Fruit fly (Drosophila melanogaster) whole organism, wandering third instar larva: ENCODE measurements around the gene atk.
"Not testable (repeated sequence)": the region's sequence is repeated elsewhere in the genome, so short reads cannot be mapped to it uniquely, and the experiment has no call there.

Experiments used
- CrebA ChIP-seq: fragments of 200-800 bp; sonication (Bioruptor generic); optimal IDR thresholded peaks from 2 replicates; lab custom pipeline; 2016; ENCODE audit warnings: missing biosample characterization, mild to moderate bottlenecking, missing genetic modification characterization, borderline replicate concordance
- Dfd ChIP-seq: fragments of >200 bp; optimal IDR thresholded peaks from 2 replicates; lab custom pipeline; 2017; ENCODE audit warnings: missing biosample characterization, missing genetic modification characterization
- Dif ChIP-seq: fragments of 200-275, 200-300 bp; sonication (Bioruptor generic); optimal IDR thresholded peaks from 2 replicates; lab custom pipeline; 2018; ENCODE audit warnings: missing biosample characterization, missing genetic modification characterization; ENCODE audit not compliant: partially characterized antibody
- HLH106 ChIP-seq: fragments of 200-800 bp; optimal IDR thresholded peaks from 3 replicates; lab custom pipeline; 2019; ENCODE audit warnings: missing biosample characterization, mild to moderate bottlenecking, missing genetic modification characterization, moderate library complexity
- Hnf4 ChIP-seq: fragments of 200-800 bp; sonication (Bioruptor generic); optimal IDR thresholded peaks from 2 replicates; lab custom pipeline; 2016; ENCODE audit warnings: missing biosample characterization, mild to moderate bottlenecking, missing genetic modification characterization
- Hr78 ChIP-seq: fragments of >200 bp; optimal IDR thresholded peaks from 2 replicates; lab custom pipeline; 2017; ENCODE audit warnings: missing biosample characterization, missing genetic modification characterization
- Jra ChIP-seq: sonication (Bioruptor generic); optimal IDR thresholded peaks from 2 replicates; lab custom pipeline; 2016; ENCODE audit warnings: missing biosample characterization, missing genetic modification characterization
- Myc ChIP-seq: fragments of >200 bp; optimal IDR thresholded peaks from 2 replicates; lab custom pipeline; 2017
- N ChIP-seq: fragments of >200 bp; optimal IDR thresholded peaks from 2 replicates; lab custom pipeline; 2018; ENCODE audit warnings: missing biosample characterization, missing external identifiers, missing genetic modification characterization
- OdsH ChIP-seq: fragments of 200-800 bp; sonication (Bioruptor generic); optimal IDR thresholded peaks from 2 replicates; lab custom pipeline; 2016; ENCODE audit warnings: missing biosample characterization, mild to moderate bottlenecking, missing genetic modification characterization
- Rel ChIP-seq, 2 experiments: fragments of 200-800 bp; sonication (Bioruptor generic) in 1 of 2; optimal IDR thresholded peaks; 2 replicates in 1 of 2; 3 replicates in 1 of 2; lab custom pipeline; 2016 to 2019; ENCODE audit warnings: mild to moderate bottlenecking in 2 of 2, missing biosample characterization in 2 of 2, missing genetic modification characterization in 2 of 2, moderate library complexity in 1 of 2
- Vsx2 ChIP-seq: fragments of 200-300, 225-300 bp; sonication (Bioruptor generic); optimal IDR thresholded peaks from 2 replicates; lab custom pipeline; 2018; ENCODE audit warnings: missing biosample characterization, missing genetic modification characterization; ENCODE audit not compliant: partially characterized antibody
- br ChIP-seq: fragments of 200-800 bp; sonication (Bioruptor generic); optimal IDR thresholded peaks from 2 replicates; lab custom pipeline; 2016; ENCODE audit warnings: missing biosample characterization, missing genetic modification characterization
- brk ChIP-seq: fragments of 200-800 bp; sonication (Bioruptor generic); optimal IDR thresholded peaks from 2 replicates; lab custom pipeline; 2016; ENCODE audit warnings: missing biosample characterization, mild to moderate bottlenecking, missing genetic modification characterization
- dl ChIP-seq, 2 experiments: fragments of 175-275, 200-275 bp in 1 of 2; fragments of 200-275 bp in 1 of 2; sonication (Bioruptor generic); optimal IDR thresholded peaks; lab custom pipeline; 2018; ENCODE audit warnings: mild to moderate bottlenecking in 2 of 2, missing biosample characterization in 2 of 2, missing genetic modification characterization in 2 of 2, moderate library complexity in 2 of 2; ENCODE audit not compliant: partially characterized antibody in 2 of 2, insufficient read depth in 1 of 2
- dmrt93B ChIP-seq: fragments of 200-800 bp; sonication (Bioruptor generic); optimal IDR thresholded peaks from 2 replicates; lab custom pipeline; 2018; ENCODE audit warnings: missing biosample characterization, mild to moderate bottlenecking, missing genetic modification characterization
- dsf ChIP-seq: sonication (Bioruptor generic); optimal IDR thresholded peaks from 2 replicates; lab custom pipeline; 2016; ENCODE audit warnings: missing biosample characterization, missing genetic modification characterization, borderline replicate concordance
- foxo ChIP-seq, 2 experiments: fragments of 200-800 bp; sonication (Bioruptor generic); optimal IDR thresholded peaks; 2 replicates in 1 of 2; 3 replicates in 1 of 2; lab custom pipeline; 2016 to 2017; ENCODE audit warnings: missing biosample characterization in 2 of 2, missing genetic modification characterization in 2 of 2
- fru ChIP-seq: fragments of 200-800 bp; sonication (Bioruptor generic); optimal IDR thresholded peaks from 3 replicates; lab custom pipeline; 2016; ENCODE audit warnings: missing biosample characterization, mild to moderate bottlenecking, missing genetic modification characterization
- h ChIP-seq: fragments of 200-800 bp; sonication (Bioruptor generic); optimal IDR thresholded peaks from 3 replicates; lab custom pipeline; 2016; ENCODE audit warnings: missing biosample characterization, mild to moderate bottlenecking, missing genetic modification characterization
- jim ChIP-seq: fragments of 175-275, 200-325 bp; sonication (Bioruptor generic); optimal IDR thresholded peaks from 2 replicates; lab custom pipeline; 2016; ENCODE audit warnings: missing biosample characterization, mild to moderate bottlenecking, missing genetic modification characterization
- pan ChIP-seq: fragments of >200 bp; optimal IDR thresholded peaks from 2 replicates; lab custom pipeline; 2017
- psq ChIP-seq: fragments of 200-800 bp; sonication (Bioruptor generic); optimal IDR thresholded peaks from 3 replicates; lab custom pipeline; 2017; ENCODE audit warnings: missing biosample characterization, mild to moderate bottlenecking, missing genetic modification characterization, moderate library complexity
- rgr ChIP-seq: fragments of 200-800 bp; sonication (Bioruptor generic); optimal IDR thresholded peaks from 3 replicates; lab custom pipeline; 2016; ENCODE audit warnings: missing biosample characterization, mild to moderate bottlenecking, missing genetic modification characterization
- usp ChIP-seq: fragments of >200 bp; optimal IDR thresholded peaks from 2 replicates; lab custom pipeline; 2017; ENCODE audit warnings: missing biosample characterization, missing genetic modification characterization

The atk gene

DNA sequence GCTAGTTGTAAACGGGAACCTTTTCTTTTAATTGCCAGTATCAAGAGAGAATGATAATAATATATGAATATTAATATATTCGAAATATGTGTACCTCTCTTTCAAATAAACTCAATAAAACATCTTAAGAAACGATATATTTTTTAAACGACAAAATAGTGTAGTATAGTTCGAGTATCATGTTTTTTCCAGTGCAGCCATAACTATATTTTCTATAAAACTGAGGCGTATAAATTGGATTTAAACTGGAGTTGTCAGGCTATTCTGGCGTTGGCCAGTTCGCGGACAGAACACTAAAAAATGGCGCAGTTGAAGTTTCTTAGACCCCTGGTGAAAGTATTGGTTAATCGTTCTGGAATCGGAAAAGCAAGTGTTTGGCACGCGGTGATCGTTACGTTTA lies 39.2 kb upstream of the atk start, which contains the start of gene CG17637:
CG17637 (plus strand) TSS at position 301 of the 400 bp plus-strand sequence.
- not testable (repeated sequence) for TF ChIP-seq Vsx2 (GFP tag; lab: Kevin White, UChicago); CrebA; Hnf4 (GFP tag; lab: Kevin White, UChicago)

DNA sequence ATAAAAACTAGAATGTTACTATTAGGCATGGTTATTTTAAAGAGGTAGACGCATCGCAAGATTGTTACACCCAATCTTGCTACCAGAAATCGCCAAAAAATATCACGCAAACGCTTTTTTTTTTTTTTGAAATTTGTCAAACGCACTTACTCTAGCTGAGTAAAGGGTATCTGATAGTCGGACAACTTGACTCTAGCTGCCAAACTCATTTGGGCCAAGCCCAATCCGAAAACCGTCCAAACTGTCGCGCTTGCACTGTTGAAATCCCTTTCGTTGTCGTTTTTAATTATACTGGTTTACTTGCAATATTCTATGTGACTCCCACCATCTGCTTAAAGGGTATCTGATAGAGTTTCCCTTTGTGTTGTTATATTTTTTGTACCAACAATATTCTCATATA lies 38.6 kb upstream of the atk start:
- TF ChIP-seq rgr (GFP tag; lab: Kevin White, UChicago): no peak
- TF ChIP-seq Hr78 (GFP tag; lab: Kevin White, UChicago): no peak
- no peak for TF ChIP-seq Dif (GFP tag; lab: Kevin White, UChicago)
- no peak for TF ChIP-seq dsf (GFP tag; lab: Kevin White, UChicago)
- no peak for TF ChIP-seq Jra (GFP tag; lab: Kevin White, UChicago)
- no peak for TF ChIP-seq Dfd (GFP tag; lab: Kevin White, UChicago)

DNA sequence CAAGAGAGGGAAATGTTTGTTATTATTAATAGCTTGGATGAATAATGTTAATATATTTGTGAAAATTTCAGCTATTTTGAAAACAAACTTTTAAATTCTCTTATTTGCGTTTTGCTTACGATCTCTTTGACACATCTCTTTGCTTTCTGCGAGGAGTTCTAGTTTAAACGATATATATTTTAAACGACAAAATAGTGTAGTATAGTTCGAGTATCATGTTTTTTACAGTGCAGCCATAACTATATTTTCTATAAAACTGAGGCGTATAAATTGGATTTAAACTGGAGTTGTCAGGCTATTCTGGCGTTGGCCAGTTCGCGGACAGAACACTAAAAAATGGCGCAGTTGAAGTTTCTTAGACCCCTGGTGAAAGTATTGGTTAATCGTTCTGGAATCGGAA lies 34.9 kb upstream of the atk start, which contains the start of gene CG18281:
CG18281 (plus strand) TSS at position 301 of the 400 bp plus-strand sequence.
- not testable (repeated sequence) for TF ChIP-seq OdsH; Dif (GFP tag; lab: Kevin White, UChicago); pan (lab: Kevin White, UChicago)

dm6 chr3L:20498204-20498603 lies 33.5 kb upstream of the atk start:
- TF ChIP-seq Dfd (GFP tag; lab: Kevin White, UChicago) (peak; percentile 87), Hr78 (GFP tag; lab: Kevin White, UChicago) (no peak)

DNA sequence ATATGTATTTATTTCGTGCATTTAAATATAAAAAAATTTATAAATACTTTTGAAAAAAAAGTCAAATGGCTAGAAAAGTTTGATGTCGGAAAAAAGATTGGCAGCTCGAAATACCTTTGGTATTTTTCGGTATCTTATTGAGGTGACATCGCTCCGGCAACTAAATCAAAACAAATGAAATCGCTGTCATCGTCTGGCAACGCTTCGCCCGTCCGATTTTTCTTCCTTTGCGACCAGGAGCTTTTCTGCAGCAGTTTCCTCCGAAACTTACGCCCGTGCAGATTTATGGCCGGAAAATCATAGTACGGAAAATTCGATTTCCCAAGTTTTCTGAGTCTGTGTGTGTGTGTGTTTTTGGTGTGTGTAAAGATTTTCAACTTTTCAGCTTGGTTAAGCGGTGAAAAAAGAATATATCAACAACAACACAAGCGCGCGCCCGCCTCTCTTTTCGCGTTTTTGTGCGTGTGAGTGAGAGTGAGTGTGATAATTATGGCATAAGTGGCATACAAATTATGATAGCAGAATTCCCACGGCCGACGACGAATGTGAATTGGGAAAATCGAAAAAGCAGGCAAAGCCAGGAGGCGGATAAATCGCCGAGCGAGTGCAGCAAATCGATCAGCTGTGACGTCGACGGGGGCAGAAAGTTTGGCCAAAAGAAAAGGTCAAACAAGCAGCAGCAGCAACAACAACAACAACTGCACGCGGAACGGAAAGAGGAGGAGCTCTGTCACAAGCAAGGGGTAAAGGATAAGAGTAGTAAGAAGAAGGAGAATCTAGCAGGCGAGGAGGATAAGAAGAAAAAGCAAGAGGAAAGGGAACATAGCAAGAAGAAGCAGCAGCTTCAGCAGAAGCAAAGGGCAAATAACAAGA lies 32.7 kb upstream of the atk start, which contains the start of gene CG32425:
CG32425 (plus strand) TSS at position 200 of the 873 bp plus-strand sequence.
- peak; percentile 25 for TF ChIP-seq fru (GFP tag; lab: Kevin White, UChicago)
- TF ChIP-seq HLH106 (tag; lab: Kevin White, UChicago): peak; percentile 4
- TF ChIP-seq usp: no peak
- TF ChIP-seq psq: peak; percentile 67
- TF ChIP-seq Rel (GFP tag; optimal IDR thresholded peaks at IDR 0.05; lab: Kevin White, UChicago): no peak
- peak; percentile 8 for TF ChIP-seq Rel (tag; optimal IDR thresholded peaks at IDR 0.05; lab: Kevin White, UChicago)
- TF ChIP-seq foxo (GFP tag; optimal IDR thresholded peaks at IDR 0.05; lab: Kevin White, UChicago): peak in 1 of 2 experiments; percentile 37
- peak; percentile 24 for TF ChIP-seq h
- peak; percentile 18 for TF ChIP-seq Myc
- no peak for TF ChIP-seq N (GFP tag; lab: Kevin White, UChicago)

DNA sequence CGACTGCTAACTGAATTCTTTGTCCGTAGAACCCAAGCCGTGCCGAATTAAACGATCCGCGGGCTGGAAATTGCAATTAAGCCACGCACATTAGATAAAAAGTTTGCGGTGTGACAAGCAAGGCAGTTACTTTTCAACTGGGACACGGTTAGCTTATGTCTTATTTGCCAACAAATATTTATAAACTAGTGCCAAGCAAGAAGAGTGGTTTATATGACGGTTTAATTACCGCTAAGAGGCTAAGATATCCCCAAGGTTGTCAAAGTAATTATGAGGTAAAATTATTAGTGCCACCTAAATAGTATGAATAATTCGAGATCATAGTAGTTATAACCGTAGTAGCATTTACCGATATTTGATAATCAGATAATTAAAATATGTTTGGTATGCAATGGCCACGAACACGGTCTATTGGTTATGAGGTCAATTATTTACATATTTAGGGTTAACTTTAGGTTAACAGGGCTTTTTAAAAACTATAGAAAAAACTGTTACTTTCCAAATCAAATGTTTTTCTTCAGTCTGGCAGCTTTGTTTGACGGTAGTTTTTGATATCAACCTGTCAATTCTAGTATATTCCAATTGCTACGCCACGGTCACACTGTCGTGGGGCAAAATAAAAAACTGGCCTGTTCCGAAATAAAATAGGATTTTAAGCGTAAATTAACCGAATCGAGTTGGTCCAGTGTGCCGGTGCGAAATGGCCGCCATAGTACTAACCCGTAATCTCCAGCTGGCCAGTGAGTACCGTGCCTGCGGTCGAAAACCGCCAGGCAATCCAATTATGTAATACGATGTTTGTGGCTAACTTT lies 30.3 kb upstream of the atk start, which contains the start of gene ZnT77C:
ZnT77C (minus strand) TSS at position 142 of the 812 bp plus-strand sequence.
- TF ChIP-seq br (GFP tag; lab: Kevin White, UChicago) (no peak), Rel (GFP tag; optimal IDR thresholded peaks at IDR 0.05; lab: Kevin White, UChicago) (no peak), Rel (tag; optimal IDR thresholded peaks at IDR 0.05; lab: Kevin White, UChicago) (peak; percentile 31)

DNA sequence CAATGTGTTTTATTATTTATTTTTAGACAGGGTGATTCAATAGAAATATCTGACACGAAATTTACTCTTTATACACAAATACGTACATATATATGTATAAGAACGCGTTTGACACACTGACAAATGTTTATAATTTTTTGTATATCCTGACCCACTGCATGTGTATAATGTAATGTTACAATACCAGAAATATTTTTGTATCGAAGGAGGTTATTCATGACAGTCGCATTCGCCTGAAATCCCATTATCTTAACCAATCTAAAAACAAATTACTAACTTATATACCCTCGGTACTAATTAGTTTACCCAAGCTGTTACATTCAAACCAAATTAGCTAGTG lies 29.6 kb upstream of the atk start:
- TF ChIP-seq Dif (GFP tag; lab: Kevin White, UChicago): no peak
- no peak for TF ChIP-seq jim (GFP tag; lab: Kevin White, UChicago)
- no peak for TF ChIP-seq dl (GFP tag; optimal IDR thresholded peaks at IDR 0.05; lab: Kevin White, UChicago; ENCODE audit: insufficient read depth in 1 of 2, partially characterized antibody in 2 of 2)
- no peak for TF ChIP-seq Vsx2 (GFP tag; lab: Kevin White, UChicago)
- TF ChIP-seq dmrt93B: no peak
- TF ChIP-seq Rel (GFP tag; optimal IDR thresholded peaks at IDR 0.05; lab: Kevin White, UChicago): no peak
- TF ChIP-seq Rel (tag; optimal IDR thresholded peaks at IDR 0.05; lab: Kevin White, UChicago): no peak
- TF ChIP-seq brk (GFP tag; lab: Kevin White, UChicago): no peak
